Worm (Caenorhabditis elegans) whole organism, L4 larva: ENCODE data around the gene C06E7.88.
A peak's percentile ranks its signal among the peaks of the same experiment; 100 is the strongest.

Source experiments
- R02D3.7 ChIP-seq: fragments of 150-350 bp; sonication (generic microtip); optimal IDR thresholded peaks from 3 replicates; lab custom pipeline; 2014; ENCODE audit warnings: missing biosample characterization, missing genetic modification characterization
- aha-1 ChIP-seq: fragments of 150-350 bp; peaks from one replicate; lab custom pipeline; 2014; ENCODE audit warnings: missing biosample characterization, missing genetic modification characterization
- hlh-30 ChIP-seq: sonication (generic microtip); optimal IDR thresholded peaks from 2 replicates; lab custom pipeline; 2017; ENCODE audit warnings: antibody characterized with exemption, mild to moderate bottlenecking, missing genetic modification characterization, missing compliant biosample characterization; ENCODE audit not compliant: insufficient read depth
- lim-7 ChIP-seq: fragments of 200-800 bp; sonication (Bioruptor generic); IDR thresholded peaks from 2 replicates; pipeline ENCODE4 v1.3.6; 2022; ENCODE audit warnings: missing genetic modification characterization, missing compliant biosample characterization
- lsy-2 ChIP-seq, 2 experiments: fragments of 150-350 bp in 1 of 2; sonication (generic microtip) in 1 of 2; optimal IDR thresholded peaks; 2 replicates each; lab custom pipeline; 2014 to 2017; ENCODE audit warnings: missing biosample characterization in 2 of 2, missing genetic modification characterization in 2 of 2
- mes-2 ChIP-seq: sonication (generic microtip); optimal IDR thresholded peaks from 2 replicates; lab custom pipeline; 2016; ENCODE audit warnings: missing genotype, mild to moderate bottlenecking, missing genetic modification characterization, missing compliant biosample characterization; ENCODE audit not compliant: poor library complexity, severe bottlenecking
- nhr-237 ChIP-seq: sonication (generic microtip); optimal IDR thresholded peaks from 2 replicates; lab custom pipeline; 2017; ENCODE audit warnings: missing biosample characterization, missing genetic modification characterization
- nhr-6 ChIP-seq: fragments of 150-350 bp; optimal IDR thresholded peaks from 2 replicates; lab custom pipeline; 2014; ENCODE audit warnings: missing biosample characterization, missing genetic modification characterization
- nhr-76 ChIP-seq: fragments of 150-350 bp; optimal IDR thresholded peaks from 2 replicates; lab custom pipeline; 2014; ENCODE audit warnings: missing biosample characterization, missing genetic modification characterization
- unc-62 ChIP-seq, 3 experiments: fragments of 150-350 bp in 1 of 3; sonication (generic microtip); optimal IDR thresholded peaks in 2 of 3; peaks in 1 of 3; 1 replicate in 1 of 3; 2 replicates in 2 of 3; lab custom pipeline; 2014 to 2017; ENCODE audit warnings: missing biosample characterization in 3 of 3, missing genetic modification characterization in 3 of 3, missing genetic modification reagents in 3 of 3, missing genotype in 1 of 3
- zfp-2 ChIP-seq: sonication (generic microtip); optimal IDR thresholded peaks from 2 replicates; lab custom pipeline; 2016; ENCODE audit warnings: mild to moderate bottlenecking, missing genetic modification characterization, missing compliant biosample characterization

- no peak for TF ChIP-seq zfp-2 (tag; lab: Kevin White, UChicago)
- TF ChIP-seq mes-2 (tag; lab: Kevin White, UChicago), result no peak
- no peak for TF ChIP-seq nhr-237
- peak; percentile 25 for TF ChIP-seq aha-1 (tag; lab: Kevin White, UChicago)
- no peak for TF ChIP-seq hlh-30 (tag; lab: Kevin White, UChicago)
- TF ChIP-seq lsy-2 (tag; optimal IDR thresholded peaks at IDR 0.05; lab: Kevin White, UChicago), result no peak
- no peak for TF ChIP-seq R02D3.7 (tag; lab: Kevin White, UChicago)
- no peak for TF ChIP-seq nhr-6 (tag; lab: Kevin White, UChicago)
- TF ChIP-seq nhr-76, result no peak
- TF ChIP-seq unc-62 (GFP tag; optimal IDR thresholded peaks at IDR 0.05 in 1 of 2; lab: Kevin White, UChicago), result no peak
- no peak for TF ChIP-seq unc-62 (tag; optimal IDR thresholded peaks at IDR 0.05; lab: Kevin White, UChicago)
- TF ChIP-seq lim-7 (GFP tag; lab: Robert Waterston, UW), result no peak
Measured at ce11 chrIV:5867189-5867588, at the start of gene C06E7.88.
